Fruit fly (Drosophila melanogaster) whole organism, pupa: Measurements from ENCODE around the gene drongo.

ENCODE experiments used
- CG14655 ChIP-seq: fragments of 200-800 bp; sonication (Bioruptor generic); optimal IDR thresholded peaks from 3 replicates; lab custom pipeline; 2017; ENCODE audit warnings: mild to moderate bottlenecking, missing biosample characterization, missing genetic modification reagents, missing genetic modification characterization
- CG4496 ChIP-seq: fragments of 200-800 bp; sonication (Bioruptor generic); IDR thresholded peaks from 3 replicates; pipeline ENCODE4 v1.3.6; 2022; ENCODE audit warnings: missing biosample characterization, missing genetic modification characterization
- CG8159 ChIP-seq: fragments of 200-800 bp; sonication (Bioruptor generic); optimal IDR thresholded peaks from 3 replicates; lab custom pipeline; 2018; ENCODE audit warnings: missing biosample characterization, mild to moderate bottlenecking, missing genetic modification characterization, moderate library complexity
- CG8301 ChIP-seq: fragments of 200-800 bp; sonication (Bioruptor generic); optimal IDR thresholded peaks from 2 replicates; lab custom pipeline; 2018; ENCODE audit warnings: missing biosample characterization, mild to moderate bottlenecking, missing genetic modification characterization
- CG9948 ChIP-seq: fragments of 200-800 bp; sonication (Bioruptor generic); optimal IDR thresholded peaks from 2 replicates; lab custom pipeline; 2018; ENCODE audit warnings: missing biosample characterization, mild to moderate bottlenecking, missing genetic modification characterization, moderate library complexity
- D1 ChIP-seq: fragments of 200-800 bp; sonication (Bioruptor generic); optimal IDR thresholded peaks from 2 replicates; lab custom pipeline; 2018; ENCODE audit warnings: missing biosample characterization, mild to moderate bottlenecking, missing genetic modification characterization, moderate library complexity
- EcR ChIP-seq: fragments of 200-800 bp; sonication (Bioruptor generic); optimal IDR thresholded peaks from 3 replicates; lab custom pipeline; 2019; ENCODE audit warnings: missing biosample characterization, missing genetic modification characterization, mild to moderate bottlenecking, moderate library complexity, missing genetic modification reagents
- Ets98B ChIP-seq: fragments of 200-800 bp; sonication (Bioruptor generic); IDR thresholded peaks from 2 replicates; pipeline ENCODE4 v1.3.6; 2022; ENCODE audit warnings: missing biosample characterization, missing genetic modification characterization
- Snoo ChIP-seq: fragments of 200-800 bp; sonication (Bioruptor generic); optimal IDR thresholded peaks from 3 replicates; lab custom pipeline; 2017; ENCODE audit warnings: missing biosample characterization, mild to moderate bottlenecking, missing genetic modification characterization, inconsistent platforms
- rn ChIP-seq: fragments of 200-800 bp; sonication (Bioruptor generic); IDR thresholded peaks from 2 replicates; pipeline ENCODE4 v1.3.6; 2022; ENCODE audit warnings: missing biosample characterization, missing genetic modification characterization

- TF ChIP-seq EcR (GFP tag; lab: Kevin White, UChicago): no peak
- TF ChIP-seq Ets98B (GFP tag; lab: Robert Waterston, UW): no peak
- TF ChIP-seq Snoo (tag; lab: Kevin White, UChicago): no peak
- no peak for TF ChIP-seq CG14655 (GFP tag; lab: Kevin White, UChicago)
- no peak for TF ChIP-seq CG4496
- no peak for TF ChIP-seq rn (GFP tag; lab: Robert Waterston, UW)
- TF ChIP-seq CG9948 (tag; lab: Kevin White, UChicago): no peak
- no peak for TF ChIP-seq CG8159 (tag; lab: Kevin White, UChicago)
- no peak for TF ChIP-seq CG8301
- TF ChIP-seq D1 (tag; lab: Kevin White, UChicago): no peak
Measured at dm6 chr2L:870285-870684, 19.4 kb upstream of the drongo start, which contains the start of gene PNUTS.
